6 worm cellular contexts compared by ENCODE assay signal in the genomic region with DNA sequence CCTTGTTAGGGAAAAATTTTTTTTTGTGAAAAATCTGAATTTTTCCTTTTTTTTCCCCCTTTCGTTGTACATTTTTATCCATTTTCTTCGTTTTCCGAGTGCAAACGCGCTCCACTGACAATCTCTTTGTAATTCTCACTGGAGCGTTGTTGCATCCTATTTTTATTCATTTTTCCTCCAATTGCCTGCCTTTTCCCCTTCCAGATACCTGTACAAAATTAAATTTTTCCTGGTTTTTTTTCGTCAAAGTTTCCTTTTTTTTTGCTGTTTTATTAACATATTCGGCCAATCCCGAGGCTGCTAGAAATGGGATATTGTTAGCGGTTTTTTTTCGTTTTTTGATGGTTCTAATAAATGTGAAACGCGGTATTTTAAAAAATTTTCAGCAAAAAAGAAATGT.
TF ChIP-seq lines count a peak whose summit lies in the region.

No protein-coding gene starts in this region.

TF ChIP-seq in whole organism, L1 larva, 84 proteins besides CTCF, POLR2A, EP300 and RAD21:
- TF ChIP-seq nhr-71 (tag; optimal IDR thresholded peaks at IDR 0.05; lab: Kevin White, UChicago) (peak; percentile 7), lsy-2 (tag; optimal IDR thresholded peaks at IDR 0.05; lab: Kevin White, UChicago) (no peak), aly-2 (tag; optimal IDR thresholded peaks at IDR 0.05; lab: Kevin White, UChicago) (peak; percentile 23), efl-1 (optimal IDR thresholded peaks at IDR 0.05; lab: Kevin White, UChicago) (peak; percentile 5 to 6), efl-1 (GFP tag; optimal IDR thresholded peaks at IDR 0.05 in 1 of 2; lab: Kevin White, UChicago) (no peak)

TF ChIP-seq in whole organism, L2 larva, 48 proteins besides CTCF, POLR2A, EP300 and RAD21 (continues in another document):
- TF ChIP-seq lin-39 (tag; optimal IDR thresholded peaks at IDR 0.05; lab: Kevin White, UChicago) (no peak), nhr-77 (tag; optimal IDR thresholded peaks at IDR 0.05; lab: Kevin White, UChicago) (no peak), lin-11 (tag; optimal IDR thresholded peaks at IDR 0.05; lab: Kevin White, UChicago) (no peak), unc-62 (GFP tag; optimal IDR thresholded peaks at IDR 0.05; lab: Kevin White, UChicago) (no peak), lin-13 (GFP tag; optimal IDR thresholded peaks at IDR 0.05; lab: Kevin White, UChicago) (peak; percentile 5), zag-1 (tag; optimal IDR thresholded peaks at IDR 0.05; lab: Kevin White, UChicago) (no peak), nhr-25 (tag; optimal IDR thresholded peaks at IDR 0.05; lab: Kevin White, UChicago) (no peak), elt-1 (tag; optimal IDR thresholded peaks at IDR 0.05; lab: Kevin White, UChicago) (no peak), nhr-21 (tag; optimal IDR thresholded peaks at IDR 0.05; lab: Kevin White, UChicago) (no peak), skn-1 (tag; optimal IDR thresholded peaks at IDR 0.05; lab: Kevin White, UChicago) (no peak), ceh-16 (tag; optimal IDR thresholded peaks at IDR 0.05; lab: Kevin White, UChicago) (no peak), ama-1 (optimal IDR thresholded peaks at IDR 0.05; lab: Kevin White, UChicago) (peak; percentile 12), mab-5 (tag; optimal IDR thresholded peaks at IDR 0.05; lab: Kevin White, UChicago) (no peak), peb-1 (tag; optimal IDR thresholded peaks at IDR 0.05; lab: Kevin White, UChicago) (no peak), nhr-10 (tag; optimal IDR thresholded peaks at IDR 0.05; lab: Kevin White, UChicago) (no peak), lsy-2 (tag; optimal IDR thresholded peaks at IDR 0.05; lab: Kevin White, UChicago) (peak in 1 of 2 experiments; percentile 22), nhr-12 (tag; optimal IDR thresholded peaks at IDR 0.05; lab: Kevin White, UChicago) (no peak)

TF ChIP-seq in whole organism, L3 larva, 47 proteins besides CTCF, POLR2A, EP300 and RAD21:
- TF ChIP-seq ztf-4 (tag; optimal IDR thresholded peaks at IDR 0.05; lab: Kevin White, UChicago) (no peak), nhr-43 (tag; optimal IDR thresholded peaks at IDR 0.05; lab: Kevin White, UChicago; ENCODE audit: poor library complexity, severe bottlenecking) (peak; percentile 14), elt-2 (tag; optimal IDR thresholded peaks at IDR 0.05; lab: Kevin White, UChicago) (peak; percentile 3), aly-2 (tag; optimal IDR thresholded peaks at IDR 0.05; lab: Kevin White, UChicago) (peak; percentile 38)
TF ChIP-seq in whole organism, L3 larva: peak in this region for 3.

TF ChIP-seq in whole organism, L4 larva, 104 proteins besides CTCF, POLR2A, EP300 and RAD21 (continues in another document):
- no peak for TF ChIP-seq hmg-1.1 (GFP tag; IDR thresholded peaks at IDR 0.05; lab: Robert Waterston, UW)
- 0 out of 2 replicates have a peak, but pooled peaks have one; percentile 42 for TF ChIP-seq ctbp-1 (GFP tag; IDR thresholded peaks at IDR 0.05; lab: Robert Waterston, UW)
- TF ChIP-seq F49E8.2 (tag; optimal IDR thresholded peaks at IDR 0.05; lab: Kevin White, UChicago; ENCODE audit: borderline replicate concordance) = peak; percentile 47
- TF ChIP-seq ceh-20 (GFP tag; IDR thresholded peaks at IDR 0.05; lab: Robert Waterston, UW) = no peak
- no peak for TF ChIP-seq nhr-6 (tag; optimal IDR thresholded peaks at IDR 0.05; lab: Kevin White, UChicago)
- TF ChIP-seq zfp-3 (GFP tag; conservative IDR thresholded peaks at IDR 0.05; lab: Robert Waterston, UW) = 0 out of 2 replicates have a peak, but pooled peaks have one; percentile 19
- peak; percentile 22 for TF ChIP-seq nhr-102 (tag; optimal IDR thresholded peaks at IDR 0.05; lab: Kevin White, UChicago)
- peak; percentile 60 for TF ChIP-seq nhr-111 (GFP tag; optimal IDR thresholded peaks at IDR 0.05; lab: Kevin White, UChicago)
- TF ChIP-seq lin-13 (GFP tag; optimal IDR thresholded peaks at IDR 0.05; lab: Kevin White, UChicago) = no peak
- no peak for TF ChIP-seq dmd-8 (GFP tag; IDR thresholded peaks at IDR 0.05; lab: Robert Waterston, UW)
- peak; percentile 76 for TF ChIP-seq ama-1 (optimal IDR thresholded peaks at IDR 0.05; lab: Kevin White, UChicago)
- no peak for TF ChIP-seq unc-39 (tag; optimal IDR thresholded peaks at IDR 0.05; lab: Kevin White, UChicago)
- TF ChIP-seq php-3 (GFP tag; IDR thresholded peaks at IDR 0.05; lab: Robert Waterston, UW) = no peak
- peak in 1 of 2 experiments; percentile 49 for TF ChIP-seq lsy-2 (tag; optimal IDR thresholded peaks at IDR 0.05; lab: Kevin White, UChicago)
- no peak for TF ChIP-seq Y105C5A.15 (GFP tag; IDR thresholded peaks at IDR 0.05; lab: Robert Waterston, UW)
- TF ChIP-seq nhr-237 (tag; optimal IDR thresholded peaks at IDR 0.05; lab: Kevin White, UChicago) = no peak
- peak in 1 of 2 experiments; percentile 69 for TF ChIP-seq hif-1 (tag; optimal IDR thresholded peaks at IDR 0.05; lab: Kevin White, UChicago)
- peak in 1 of 2 experiments; percentile 31 for TF ChIP-seq daf-16 (GFP tag; optimal IDR thresholded peaks at IDR 0.05; lab: Kevin White, UChicago)
- TF ChIP-seq daf-16 (tag; optimal IDR thresholded peaks at IDR 0.05; lab: Kevin White, UChicago) = peak; percentile 23
- peak; percentile 40; the same call in 1 of the 2 replicates for TF ChIP-seq egl-43 (GFP tag; IDR thresholded peaks at IDR 0.05; lab: Robert Waterston, UW)

TF ChIP-seq in whole organism, early embryonic, 17 proteins besides CTCF, POLR2A, EP300 and RAD21:
- TF ChIP-seq pes-1 (GFP tag; IDR thresholded peaks at IDR 0.05; lab: Robert Waterston, UW) (0 out of 2 replicates have a peak, but pooled peaks have one; percentile 9), B0310.2 (tag; optimal IDR thresholded peaks at IDR 0.05; lab: Kevin White, UChicago) (no peak), sea-1 (GFP tag; conservative IDR thresholded peaks at IDR 0.05; lab: Robert Waterston, UW) (peak; percentile 49; the same call in 1 of the 2 replicates), tbx-11 (GFP tag; IDR thresholded peaks at IDR 0.05; lab: Robert Waterston, UW) (0 out of 2 replicates have a peak, but pooled peaks have one; percentile 19)

TF ChIP-seq in whole organism, young adult, 124 proteins besides CTCF, POLR2A, EP300 and RAD21 (continues in another document):
- TF ChIP-seq rec-8 (tag; optimal IDR thresholded peaks at IDR 0.05; lab: Kevin White, UChicago) (peak in 1 of 2 experiments; percentile 15), lin-54 (GFP tag; optimal IDR thresholded peaks at IDR 0.05; lab: Kevin White, UChicago) (peak; percentile 21), nfyb-1 (GFP tag; IDR thresholded peaks at IDR 0.05; lab: Robert Waterston, UW) (peak; percentile 24; the same call in 1 of the 2 replicates), ztf-26 (tag; optimal IDR thresholded peaks at IDR 0.05; lab: Kevin White, UChicago) (no peak), ceh-58 (GFP tag; IDR thresholded peaks at IDR 0.05; lab: Robert Waterston, UW) (0 out of 2 replicates have a peak, but pooled peaks have one; percentile 63), sptf-2 (GFP tag; optimal IDR thresholded peaks at IDR 0.05; lab: Kevin White, UChicago) (no peak), pbrm-1 (GFP tag; IDR thresholded peaks at IDR 0.05; lab: Robert Waterston, UW) (peak; percentile 52), B0336.3 (GFP tag; IDR thresholded peaks at IDR 0.05; lab: Robert Waterston, UW) (peak; percentile 67; the same call in 1 of the 2 replicates), K12H6.12 (tag; optimal IDR thresholded peaks at IDR 0.05; lab: Kevin White, UChicago) (no peak), madf-8 (GFP tag; conservative IDR thresholded peaks at IDR 0.05; lab: Robert Waterston, UW) (no peak), F39B2.1 (GFP tag; IDR thresholded peaks at IDR 0.05; lab: Robert Waterston, UW) (no peak), D2030.7 (GFP tag; IDR thresholded peaks at IDR 0.05; lab: Robert Waterston, UW) (peak; percentile 42; the same call in 1 of the 2 replicates), Y95B8A.8 (GFP tag; IDR thresholded peaks at IDR 0.05; lab: Robert Waterston, UW) (no peak), B0019.2 (GFP tag; conservative IDR thresholded peaks at IDR 0.05; lab: Robert Waterston, UW) (no peak), somi-1 (GFP tag; optimal IDR thresholded peaks at IDR 0.05; lab: Kevin White, UChicago) (no peak), ztf-6 (GFP tag; IDR thresholded peaks at IDR 0.05; lab: Robert Waterston, UW) (no peak), sdz-38 (tag; optimal IDR thresholded peaks at IDR 0.05; lab: Kevin White, UChicago) (no peak), F37B4.10 (GFP tag; IDR thresholded peaks at IDR 0.05; lab: Robert Waterston, UW) (no peak), egl-18 (GFP tag; IDR thresholded peaks at IDR 0.05; lab: Robert Waterston, UW) (no peak), F10E7.11 (tag; optimal IDR thresholded peaks at IDR 0.05; lab: Kevin White, UChicago) (peak; percentile 67), B0035.1 (tag; optimal IDR thresholded peaks at IDR 0.05; lab: Kevin White, UChicago) (no peak), unc-130 (GFP tag; optimal IDR thresholded peaks at IDR 0.05; lab: Kevin White, UChicago) (peak; percentile 39), F49E8.2 (tag; optimal IDR thresholded peaks at IDR 0.05; lab: Kevin White, UChicago; ENCODE audit: insufficient read depth) (peak; percentile 69), nhr-120 (GFP tag; IDR thresholded peaks at IDR 0.05; lab: Robert Waterston, UW) (no peak), ztf-22 (GFP tag; optimal IDR thresholded peaks at IDR 0.05; lab: Kevin White, UChicago) (no peak), attf-5 (GFP tag; optimal IDR thresholded peaks at IDR 0.05; lab: Kevin White, UChicago) (no peak), fkh-3 (tag; optimal IDR thresholded peaks at IDR 0.05; lab: Kevin White, UChicago) (peak; percentile 52), let-526 (GFP tag; IDR thresholded peaks at IDR 0.05; lab: Robert Waterston, UW) (no peak), K11D2.4 (GFP tag; IDR thresholded peaks at IDR 0.05; lab: Robert Waterston, UW) (no peak), sea-2 (GFP tag; IDR thresholded peaks at IDR 0.05; lab: Robert Waterston, UW) (no peak), ztf-3 (GFP tag; optimal IDR thresholded peaks at IDR 0.05; lab: Kevin White, UChicago) (no peak), ceh-100 (GFP tag; IDR thresholded peaks at IDR 0.05; lab: Robert Waterston, UW) (no peak), dpff-1 (tag; optimal IDR thresholded peaks at IDR 0.05; lab: Kevin White, UChicago) (no peak), Y53F4B.3 (GFP tag; IDR thresholded peaks at IDR 0.05; lab: Robert Waterston, UW) (no peak), aptf-3 (GFP tag; IDR thresholded peaks at IDR 0.05; lab: Robert Waterston, UW) (no peak), F57C9.4 (tag; optimal IDR thresholded peaks at IDR 0.05; lab: Kevin White, UChicago) (peak; percentile 45), hmg-1.2 (GFP tag; IDR thresholded peaks at IDR 0.05; lab: Robert Waterston, UW) (no peak), efl-1 (GFP tag; optimal IDR thresholded peaks at IDR 0.05; lab: Kevin White, UChicago) (no peak), B0261.1 (tag; optimal IDR thresholded peaks at IDR 0.05; lab: Kevin White, UChicago) (peak; percentile 4), F52B5.7 (tag; optimal IDR thresholded peaks at IDR 0.05; lab: Kevin White, UChicago) (peak; percentile 89), C17E4.6 (GFP tag; IDR thresholded peaks at IDR 0.05; lab: Robert Waterston, UW) (0 out of 2 replicates have a peak, but pooled peaks have one; percentile 26)
